Fruit fly (Drosophila melanogaster): Measurements from ENCODE around the gene CG31465.

The CG31465 gene

dm6 chr3R:21870158-21870971, 10.2 kb upstream of the CG31465 start, which contains the start of gene CG31431 (continued):
- no peak for TF ChIP-seq fru (optimal IDR thresholded peaks at IDR 0.05)
- TF ChIP-seq Trl (optimal IDR thresholded peaks at IDR 0.05) = no peak
- TF ChIP-seq Trl (GFP tag; optimal IDR thresholded peaks at IDR 0.05) = peak; percentile 98
- TF ChIP-seq ro (GFP tag; IDR thresholded peaks at IDR 0.05) = peak; percentile 93
- peak; percentile 89 for TF ChIP-seq ssp (GFP tag; IDR thresholded peaks at IDR 0.05)
- peak; percentile 98 for TF ChIP-seq Dbx (GFP tag; IDR thresholded peaks at IDR 0.05)
- TF ChIP-seq Lim3 (GFP tag; IDR thresholded peaks at IDR 0.05) = peak; percentile 79
- peak; percentile 97 for TF ChIP-seq eyg (GFP tag; optimal IDR thresholded peaks at IDR 0.05)
- TF ChIP-seq E2f1 (GFP tag; IDR thresholded peaks at IDR 0.05) = peak; percentile 97
- peak; percentile 98 for TF ChIP-seq lilli (GFP tag; optimal IDR thresholded peaks at IDR 0.05)
- TF ChIP-seq CG10431 (GFP tag; optimal IDR thresholded peaks at IDR 0.05) = peak; percentile 69
- peak; percentile 80 for TF ChIP-seq CG7928 (GFP tag; optimal IDR thresholded peaks at IDR 0.05)
- peak; percentile 94 for TF ChIP-seq CG2889 (GFP tag; IDR thresholded peaks at IDR 0.05)
- TF ChIP-seq sc (optimal IDR thresholded peaks at IDR 0.05) = no peak
- TF ChIP-seq sc (GFP tag; optimal IDR thresholded peaks at IDR 0.05) = peak; percentile 87
- peak; percentile 19 to 70 for TF ChIP-seq insv (GFP tag; optimal IDR thresholded peaks at IDR 0.05)
- peak; percentile 97 for TF ChIP-seq CG13894 (tag; optimal IDR thresholded peaks at IDR 0.05)
- TF ChIP-seq gro (GFP tag; optimal IDR thresholded peaks at IDR 0.05) = peak; percentile 98
- TF ChIP-seq CG15601 (tag; optimal IDR thresholded peaks at IDR 0.05) = peak; percentile 90
- peak; percentile 96 for TF ChIP-seq ase (GFP tag; IDR thresholded peaks at IDR 0.05)
- TF ChIP-seq usp (GFP tag; optimal IDR thresholded peaks at IDR 0.05) = no peak
- peak; percentile 93 for TF ChIP-seq onecut (GFP tag; IDR thresholded peaks at IDR 0.05)
- TF ChIP-seq ato (GFP tag; IDR thresholded peaks at IDR 0.05; ENCODE audit: partially characterized antibody) = no peak
- peak; percentile 97 for TF ChIP-seq CG33213 (GFP tag; optimal IDR thresholded peaks at IDR 0.05)
- TF ChIP-seq twi (tag; optimal IDR thresholded peaks at IDR 0.05) = peak; percentile 93
- peak; percentile 94 for TF ChIP-seq CG18764 (GFP tag; optimal IDR thresholded peaks at IDR 0.05)
- peak; percentile 96 for TF ChIP-seq CG12299 (tag; optimal IDR thresholded peaks at IDR 0.05)
- TF ChIP-seq CG7271 (tag; optimal IDR thresholded peaks at IDR 0.05) = peak; percentile 88
- TF ChIP-seq CG11696 (GFP tag; IDR thresholded peaks at IDR 0.05) = peak; percentile 88
- TF ChIP-seq CG5953 (GFP tag; IDR thresholded peaks at IDR 0.05) = peak; percentile 86
- peak; percentile 97 for TF ChIP-seq CG9609 (GFP tag; optimal IDR thresholded peaks at IDR 0.05)
- peak; percentile 96 for TF ChIP-seq fd3F (GFP tag; optimal IDR thresholded peaks at IDR 0.05)
- TF ChIP-seq so (GFP tag; IDR thresholded peaks at IDR 0.05) = peak; percentile 97
- peak; percentile 73 to 97 for TF ChIP-seq eve (GFP tag; optimal IDR thresholded peaks at IDR 0.05)
- peak; percentile 88 for TF ChIP-seq ash1 (GFP tag; optimal IDR thresholded peaks at IDR 0.05)
- peak; percentile 98 for TF ChIP-seq ranshi (GFP tag; IDR thresholded peaks at IDR 0.05)
- peak; percentile 57 to 97 for TF ChIP-seq bsh (GFP tag; optimal IDR thresholded peaks at IDR 0.05)
- TF ChIP-seq MBD-R2 (GFP tag; IDR thresholded peaks at IDR 0.05) = peak; percentile 98
- peak; percentile 97 for TF ChIP-seq Hsf (GFP tag; optimal IDR thresholded peaks at IDR 0.05)
- TF ChIP-seq Bteb2 (GFP tag; optimal IDR thresholded peaks at IDR 0.05) = peak; percentile 96
- peak; percentile 94 for TF ChIP-seq CG8765 (GFP tag; IDR thresholded peaks at IDR 0.05)
- peak; percentile 94 for TF ChIP-seq Optix (GFP tag; IDR thresholded peaks at IDR 0.05)
- peak; percentile 98 for TF ChIP-seq CG8924 (tag; optimal IDR thresholded peaks at IDR 0.05)
- no peak for TF ChIP-seq hth (optimal IDR thresholded peaks at IDR 0.05)
- TF ChIP-seq abd-A (tag; optimal IDR thresholded peaks at IDR 0.05) = peak; percentile 71
- peak; percentile 90 for TF ChIP-seq CG11560 (tag; IDR thresholded peaks at IDR 0.05)
- TF ChIP-seq dpn (GFP tag; optimal IDR thresholded peaks at IDR 0.05) = peak; percentile 97
- TF ChIP-seq wek (GFP tag; optimal IDR thresholded peaks at IDR 0.05) = peak; percentile 87
- peak; percentile 97 for TF ChIP-seq CG14710 (tag; optimal IDR thresholded peaks at IDR 0.05)
- TF ChIP-seq CG42726 (GFP tag; IDR thresholded peaks at IDR 0.05; ENCODE audit: partially characterized antibody) = no peak
- TF ChIP-seq CG4617 (GFP tag; optimal IDR thresholded peaks at IDR 0.05; ENCODE audit: borderline replicate concordance) = peak; percentile 93
